Fruit fly (Drosophila melanogaster) whole organism, embryonic: ENCODE results near the gene gro.

Experiments
- CG11695 ChIP-seq: fragments of 200-800 bp; sonication (Bioruptor generic); IDR thresholded peaks from 3 replicates; pipeline ENCODE4 v1.3.6; 2022; ENCODE audit warnings: missing biosample characterization, missing genetic modification characterization
- exex ChIP-seq: fragments of 200-800 bp; sonication (Bioruptor generic); optimal IDR thresholded peaks from 4 replicates; lab custom pipeline; 2018; ENCODE audit warnings: missing biosample characterization, mild to moderate bottlenecking, missing genetic modification characterization, moderate library complexity

dm6 chr3R:26072477-26072876 is 30.9 kb downstream of the gro start:
- TF ChIP-seq CG11695 (no peak), exex (tag; lab: Kevin White, UChicago) (no peak)
